Worm (Caenorhabditis elegans) whole organism, early embryonic: ENCODE data around the gene mev-1.

Experiments used
- aly-1 ChIP-seq: sonication (generic microtip); optimal IDR thresholded peaks from 2 replicates; lab custom pipeline; 2016; ENCODE audit warnings: missing genetic modification characterization, missing compliant biosample characterization
- ama-1 ChIP-seq: fragments of 150-350 bp; optimal IDR thresholded peaks from 2 replicates; lab custom pipeline; 2014
- ceh-13 ChIP-seq: fragments of 200-800 bp; sonication (Bioruptor generic); optimal IDR thresholded peaks from 2 replicates; lab custom pipeline; 2018; ENCODE audit warnings: mild to moderate bottlenecking, missing genetic modification characterization, missing compliant biosample characterization
- ceh-36 ChIP-seq: sonication (generic microtip); optimal IDR thresholded peaks from 2 replicates; lab custom pipeline; 2016; ENCODE audit warnings: missing genetic modification characterization, inconsistent platforms, missing compliant biosample characterization
- flt-1 ChIP-seq: fragments of 200-800 bp; sonication (Bioruptor generic); IDR thresholded peaks from 2 replicates; pipeline ENCODE4 v1.3.6; 2022; ENCODE audit warnings: missing genetic modification characterization, missing compliant biosample characterization
- hmbx-1 ChIP-seq: sonication (generic microtip); optimal IDR thresholded peaks from 2 replicates; lab custom pipeline; 2016; ENCODE audit warnings: mild to moderate bottlenecking, missing genetic modification characterization, missing compliant biosample characterization
- hnd-1 ChIP-seq: sonication (generic microtip); optimal IDR thresholded peaks from 2 replicates; lab custom pipeline; 2016; ENCODE audit warnings: missing genetic modification characterization, missing compliant biosample characterization
- pes-1 ChIP-seq: fragments of 200-800 bp; sonication (Bioruptor generic); IDR thresholded peaks from 2 replicates; pipeline ENCODE4 v1.3.6; 2022; ENCODE audit warnings: missing genetic modification reagents, missing genetic modification characterization, missing compliant biosample characterization
- sea-1 ChIP-seq: fragments of 200-800 bp; sonication (Bioruptor generic); conservative IDR thresholded peaks from 2 replicates; pipeline ENCODE4 v1.3.6; 2022; ENCODE audit warnings: missing genetic modification characterization, missing compliant biosample characterization

- TF ChIP-seq hnd-1 (tag; lab: Kevin White, UChicago) = no peak
- TF ChIP-seq ceh-13 (GFP tag; lab: Kevin White, UChicago) = no peak
- TF ChIP-seq hmbx-1 = no peak
- no peak for TF ChIP-seq ama-1 (lab: Kevin White, UChicago)
- TF ChIP-seq sea-1 = no peak
- TF ChIP-seq aly-1 (tag; lab: Kevin White, UChicago) = no peak
- TF ChIP-seq ceh-36 (tag; lab: Kevin White, UChicago) = no peak
- TF ChIP-seq pes-1 (GFP tag; lab: Robert Waterston, UW) = no peak
- TF ChIP-seq flt-1 = no peak
Observed at ce11 chrIII:10311016-10311415, 23.1 kb upstream of the mev-1 start, which contains the start of gene T07A5.7.
